Worm (Caenorhabditis elegans) whole organism, L3 larva: ENCODE results near the gene mdt-15.

Experiments used
- R02D3.7 ChIP-seq: fragments of 150-350 bp; optimal IDR thresholded peaks from 2 replicates; lab custom pipeline; 2014; ENCODE audit warnings: missing biosample characterization, missing genetic modification characterization
- ZK546.5 ChIP-seq: sonication (generic microtip); optimal IDR thresholded peaks from 2 replicates; lab custom pipeline; 2017; ENCODE audit warnings: missing biosample characterization, missing genetic modification characterization
- aly-2 ChIP-seq: fragments of 150-350 bp; optimal IDR thresholded peaks from 2 replicates; lab custom pipeline; 2014; ENCODE audit warnings: missing biosample characterization, missing genetic modification characterization
- ceh-28 ChIP-seq: fragments of 150-350 bp; optimal IDR thresholded peaks from 2 replicates; lab custom pipeline; 2014; ENCODE audit warnings: missing biosample characterization, missing genetic modification reagents, missing genetic modification characterization
- ceh-82 ChIP-seq: fragments of 150-350 bp; optimal IDR thresholded peaks from 2 replicates; lab custom pipeline; 2014; ENCODE audit warnings: missing biosample characterization, missing genetic modification characterization
- egl-5 ChIP-seq: fragments of 150-350 bp; optimal IDR thresholded peaks from 2 replicates; lab custom pipeline; 2017; ENCODE audit warnings: missing biosample characterization, missing genetic modification reagents, missing genetic modification characterization, inconsistent platforms
- elt-1 ChIP-seq: fragments of 150-350 bp; optimal IDR thresholded peaks from 2 replicates; lab custom pipeline; 2014; ENCODE audit warnings: missing biosample characterization, missing genetic modification characterization
- elt-2 ChIP-seq: sonication (generic microtip); optimal IDR thresholded peaks from 2 replicates; lab custom pipeline; 2016; ENCODE audit warnings: missing genetic modification reagents, mild to moderate bottlenecking, missing genetic modification characterization, missing compliant biosample characterization
- elt-3 ChIP-seq, 3 experiments: fragments of 150-350 bp in 1 of 3; sonication (generic microtip) in 2 of 3; optimal IDR thresholded peaks; 2 replicates in 2 of 3; 4 replicates in 1 of 3; lab custom pipeline; 2014 to 2017; ENCODE audit warnings: missing biosample characterization in 3 of 3, missing genetic modification characterization in 3 of 3
- eor-1 ChIP-seq, 2 experiments: fragments of 150-350 bp; optimal IDR thresholded peaks; 2 replicates each; lab custom pipeline; 2014 to 2018; ENCODE audit warnings: missing biosample characterization in 2 of 2, missing genetic modification characterization in 2 of 2
- fkh-10 ChIP-seq: sonication (generic microtip); optimal IDR thresholded peaks from 2 replicates; lab custom pipeline; 2017; ENCODE audit warnings: missing biosample characterization, missing genetic modification reagents, missing genetic modification characterization
- fos-1 ChIP-seq: fragments of 150-350 bp; optimal IDR thresholded peaks from 2 replicates; lab custom pipeline; 2014; ENCODE audit warnings: missing biosample characterization, missing genetic modification characterization
- jun-1 ChIP-seq: fragments of 150-350 bp; optimal IDR thresholded peaks from 2 replicates; lab custom pipeline; 2014; ENCODE audit warnings: missing biosample characterization, missing genetic modification reagents, missing genetic modification characterization
- lin-15B ChIP-seq: fragments of 150-350 bp; optimal IDR thresholded peaks from 2 replicates; lab custom pipeline; 2014; ENCODE audit warnings: missing biosample characterization, missing genetic modification characterization
- lin-39 ChIP-seq: fragments of 150-350 bp; optimal IDR thresholded peaks from 2 replicates; lab custom pipeline; 2018; ENCODE audit warnings: missing biosample characterization, missing genetic modification reagents, missing genetic modification characterization
- lsy-12 ChIP-seq: sonication (generic microtip); optimal IDR thresholded peaks from 2 replicates; lab custom pipeline; 2016; ENCODE audit warnings: mild to moderate bottlenecking, missing genetic modification characterization, missing compliant biosample characterization
- mml-1 ChIP-seq: fragments of 150-350 bp; sonication (generic microtip); optimal IDR thresholded peaks from 3 replicates; lab custom pipeline; 2014; ENCODE audit warnings: missing biosample characterization, missing genetic modification characterization
- nfya-1 ChIP-seq: sonication (generic microtip); optimal IDR thresholded peaks from 2 replicates; lab custom pipeline; 2017; ENCODE audit warnings: missing genetic modification characterization, mild to moderate bottlenecking, missing compliant biosample characterization, antibody characterized with exemption, moderate library complexity; ENCODE audit not compliant: insufficient read depth
- nhr-11 ChIP-seq: fragments of 150-350 bp; optimal IDR thresholded peaks from 2 replicates; lab custom pipeline; 2014; ENCODE audit warnings: missing biosample characterization, missing genetic modification characterization
- nhr-12 ChIP-seq: fragments of 150-350 bp; optimal IDR thresholded peaks from 2 replicates; lab custom pipeline; 2014; ENCODE audit warnings: missing biosample characterization, missing genetic modification characterization
- nhr-23 ChIP-seq: fragments of 150-350 bp; optimal IDR thresholded peaks from 2 replicates; lab custom pipeline; 2014; ENCODE audit warnings: missing biosample characterization, missing genetic modification reagents, missing genetic modification characterization
- nhr-237 ChIP-seq: fragments of 150-350 bp; optimal IDR thresholded peaks from 2 replicates; lab custom pipeline; 2014; ENCODE audit warnings: missing biosample characterization, missing genetic modification characterization
- nhr-25 ChIP-seq: sonication (generic microtip); optimal IDR thresholded peaks from 2 replicates; lab custom pipeline; 2017; ENCODE audit warnings: missing biosample characterization, missing genetic modification characterization
- nhr-43 ChIP-seq: sonication (generic microtip); optimal IDR thresholded peaks from 2 replicates; lab custom pipeline; 2016; ENCODE audit warnings: mild to moderate bottlenecking, missing genetic modification characterization, missing compliant biosample characterization; ENCODE audit not compliant: poor library complexity, severe bottlenecking
- nhr-76 ChIP-seq: fragments of 150-350 bp; sonication (generic microtip); optimal IDR thresholded peaks from 5 replicates; lab custom pipeline; 2014; ENCODE audit warnings: missing biosample characterization, missing genetic modification characterization
- nhr-77 ChIP-seq: fragments of 150-350 bp; optimal IDR thresholded peaks from 2 replicates; lab custom pipeline; 2014; ENCODE audit warnings: missing biosample characterization, missing genetic modification characterization
- pha-4 ChIP-seq: fragments of 150-350 bp; optimal IDR thresholded peaks from 2 replicates; lab custom pipeline; 2014; ENCODE audit warnings: missing biosample characterization, missing genetic modification reagents, missing genetic modification characterization
- pqm-1 ChIP-seq: fragments of 150-350 bp; optimal IDR thresholded peaks from 2 replicates; lab custom pipeline; 2017; ENCODE audit warnings: missing biosample characterization, missing genetic modification characterization, inconsistent platforms
- skn-1 ChIP-seq: fragments of 150-350 bp; optimal IDR thresholded peaks from 2 replicates; lab custom pipeline; 2014; ENCODE audit warnings: missing biosample characterization, missing genetic modification characterization
- tbx-2 ChIP-seq: sonication (generic microtip); optimal IDR thresholded peaks from 2 replicates; lab custom pipeline; 2016; ENCODE audit warnings: mild to moderate bottlenecking, missing genetic modification characterization, missing compliant biosample characterization
- unc-62 ChIP-seq: fragments of 150-350 bp; sonication (generic microtip); optimal IDR thresholded peaks from 4 replicates; lab custom pipeline; 2014; ENCODE audit warnings: missing biosample characterization, missing genetic modification reagents, missing genetic modification characterization
- zag-1 ChIP-seq: fragments of 150-350 bp; optimal IDR thresholded peaks from 2 replicates; lab custom pipeline; 2014; ENCODE audit warnings: missing biosample characterization, missing genetic modification characterization
- ztf-11 ChIP-seq: fragments of 150-350 bp; optimal IDR thresholded peaks from 2 replicates; lab custom pipeline; 2014; ENCODE audit warnings: missing biosample characterization, missing genetic modification characterization

Gene mdt-15

DNA sequence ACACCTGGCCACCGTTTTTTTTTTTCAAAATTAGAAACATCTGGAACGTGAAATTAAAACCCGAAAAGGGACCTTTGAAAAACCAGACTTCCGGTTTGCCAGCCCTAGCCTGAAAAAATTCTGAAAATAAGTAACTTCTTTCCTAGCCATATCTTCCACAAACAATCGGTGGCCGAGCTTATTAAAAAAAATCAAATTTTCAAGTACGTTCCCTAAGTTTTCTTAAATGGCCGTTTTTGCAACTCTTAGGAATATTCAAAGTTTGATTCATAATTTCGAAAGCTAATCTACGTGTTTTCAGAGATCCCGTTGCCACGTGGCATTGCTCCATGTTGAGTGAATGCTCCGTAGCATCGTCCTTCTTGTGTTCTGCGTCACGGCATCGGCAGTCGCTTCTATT, 9.9 kb downstream of the mdt-15 start, which contains the start of gene R12B2.8:
TSS of gene R12B2.8 (plus strand) at position 301 of the 400 bp plus-strand sequence.
- no peak for TF ChIP-seq zag-1 (tag; lab: Kevin White, UChicago)
- TF ChIP-seq nhr-12 (tag; lab: Kevin White, UChicago): no peak
- TF ChIP-seq nhr-237 (tag; lab: Kevin White, UChicago): no peak
- TF ChIP-seq skn-1: no peak
- TF ChIP-seq jun-1: no peak
- TF ChIP-seq nhr-11 (tag; lab: Kevin White, UChicago): no peak
- TF ChIP-seq ceh-28: no peak
- no peak for TF ChIP-seq eor-1 (tag; optimal IDR thresholded peaks at IDR 0.05; lab: Kevin White, UChicago)
- no peak for TF ChIP-seq ceh-82
- no peak for TF ChIP-seq R02D3.7
- no peak for TF ChIP-seq fos-1 (tag; lab: Kevin White, UChicago)
- no peak for TF ChIP-seq mml-1 (tag; lab: Kevin White, UChicago)
- no peak for TF ChIP-seq nhr-43
- no peak for TF ChIP-seq elt-3 (tag; optimal IDR thresholded peaks at IDR 0.05; lab: Kevin White, UChicago)
- TF ChIP-seq nhr-77 (tag; lab: Kevin White, UChicago): no peak
- no peak for TF ChIP-seq pha-4 (tag; lab: Kevin White, UChicago)
- no peak for TF ChIP-seq lsy-12
- TF ChIP-seq, all 47 proteins: peak for 0

DNA sequence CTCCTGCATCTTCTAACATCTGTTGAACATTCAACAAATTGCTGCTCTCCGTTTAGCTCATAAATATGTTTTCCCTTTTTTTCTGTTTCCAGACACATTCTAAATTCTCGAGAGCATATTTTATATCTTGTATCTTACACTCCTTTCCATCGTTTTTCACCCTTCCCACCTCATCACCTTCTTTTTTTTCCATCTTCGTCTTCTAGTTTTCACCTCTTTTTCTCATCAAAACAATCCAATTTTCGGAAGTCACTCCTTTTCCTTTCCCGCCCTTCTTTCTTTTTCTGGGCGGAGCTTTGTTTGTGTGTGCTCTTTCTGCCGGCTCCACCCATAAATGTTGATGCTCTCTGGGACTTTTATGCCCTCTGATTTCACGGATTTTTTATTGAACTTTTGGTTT, 10.7 kb downstream of the mdt-15 start:
- TF ChIP-seq jun-1 (no peak), zag-1 (tag; lab: Kevin White, UChicago) (no peak), lin-15B (tag; lab: Kevin White, UChicago) (no peak), elt-1 (tag; lab: Kevin White, UChicago) (no peak), nhr-77 (tag; lab: Kevin White, UChicago) (no peak), fkh-10 (GFP tag; lab: Kevin White, UChicago) (no peak), nhr-237 (tag; lab: Kevin White, UChicago) (no peak), ztf-11 (tag; lab: Kevin White, UChicago) (no peak), skn-1 (no peak), nhr-12 (tag; lab: Kevin White, UChicago) (no peak), tbx-2 (tag; lab: Kevin White, UChicago) (no peak), ceh-28 (no peak), ZK546.5 (tag; lab: Kevin White, UChicago) (no peak), egl-5 (no peak), lsy-12 (no peak), fos-1 (tag; lab: Kevin White, UChicago) (no peak), unc-62 (no peak), lin-39 (no peak)
- TF ChIP-seq, all 47 proteins: peak for 0

DNA sequence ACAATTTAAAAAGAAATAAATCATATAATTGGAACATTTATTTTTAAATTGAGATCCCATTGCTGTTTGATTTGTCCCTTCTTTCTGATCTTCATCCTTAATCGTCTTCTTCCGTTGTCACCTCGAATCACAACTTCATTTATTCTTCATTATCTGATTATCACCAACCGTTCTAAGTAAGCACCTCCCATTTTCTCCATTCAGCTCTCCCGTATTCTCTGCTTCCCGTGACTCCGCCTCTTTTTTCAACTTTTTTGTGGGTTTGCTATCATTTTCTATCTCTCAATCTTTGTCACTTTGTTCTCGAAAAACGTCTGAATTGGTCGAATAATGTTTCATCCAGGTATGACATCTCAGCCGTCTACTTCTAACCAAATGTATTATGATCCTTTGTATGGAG, 17.6 kb downstream of the mdt-15 start, which contains the start of gene sma-4:
TSS of gene sma-4 (plus strand) at position 301 of the 400 bp plus-strand sequence.
- TF ChIP-seq ceh-82 (no peak), lin-39 (no peak), nhr-43 (no peak), aly-2 (tag; lab: Kevin White, UChicago) (no peak), elt-3 (tag; optimal IDR thresholded peaks at IDR 0.05; lab: Kevin White, UChicago) (no peak), pha-4 (tag; lab: Kevin White, UChicago) (no peak), nfya-1 (tag; lab: Kevin White, UChicago) (no peak), nhr-76 (tag; lab: Kevin White, UChicago) (no peak), ZK546.5 (tag; lab: Kevin White, UChicago) (no peak)

DNA sequence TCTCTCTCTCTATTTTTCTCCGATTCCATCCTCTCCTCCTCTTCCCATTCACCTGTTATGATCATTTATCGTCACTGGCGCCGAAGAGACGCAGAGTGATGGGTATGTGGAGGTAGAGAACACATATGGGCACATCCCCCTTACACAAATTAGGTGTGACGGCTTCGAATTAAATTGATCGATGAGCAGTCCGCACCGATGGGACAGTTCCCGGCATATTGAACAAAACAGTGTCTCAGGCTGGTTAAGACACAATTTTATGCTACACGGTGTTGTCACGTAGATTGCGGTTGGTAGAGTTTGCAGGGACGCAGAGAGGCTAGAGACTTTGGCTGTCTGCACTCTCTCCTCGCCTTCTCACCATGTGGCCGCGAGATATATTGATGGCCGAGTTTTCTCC, 18.8 kb downstream of the mdt-15 start, which contains the start of gene R12B2.7:
TSS of gene R12B2.7 (plus strand) at position 247 of the 400 bp plus-strand sequence.
- TF ChIP-seq nfya-1 (tag; lab: Kevin White, UChicago): peak; percentile 26
- TF ChIP-seq elt-2 (tag; lab: Kevin White, UChicago): peak; percentile 12
- no peak for TF ChIP-seq nhr-23 (tag; lab: Kevin White, UChicago)
- TF ChIP-seq nhr-25: peak; percentile 40
- TF ChIP-seq nhr-43: peak; percentile 38

DNA sequence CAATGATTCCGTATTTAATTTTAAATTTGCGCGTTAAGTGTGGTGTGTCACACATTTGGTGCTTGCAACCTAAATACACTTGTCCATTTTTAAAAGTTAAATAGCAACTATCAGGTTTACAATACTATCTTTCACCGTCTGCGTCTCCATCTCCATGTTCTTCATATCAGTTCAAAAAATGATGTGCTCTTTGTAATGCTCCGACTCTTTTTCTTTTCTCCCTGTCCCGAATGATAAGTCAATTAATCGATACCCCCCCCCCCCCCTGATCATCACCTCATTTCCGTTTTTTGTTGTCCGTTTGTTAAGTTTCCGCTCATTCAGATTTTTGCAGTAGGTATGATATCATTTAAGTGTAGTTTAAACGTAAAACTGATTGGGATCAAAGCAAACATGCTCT, 19.5 kb downstream of the mdt-15 start:
- TF ChIP-seq lin-39 (no peak), pqm-1 (tag; lab: Kevin White, UChicago) (peak; percentile 59), elt-2 (tag; lab: Kevin White, UChicago) (peak; percentile 74), ztf-11 (tag; lab: Kevin White, UChicago) (no peak), eor-1 (tag; optimal IDR thresholded peaks at IDR 0.05; lab: Kevin White, UChicago) (no peak), pha-4 (tag; lab: Kevin White, UChicago) (peak; percentile 43)
